Fruit fly (Drosophila melanogaster) whole organism, wandering third instar larva: Measurements from ENCODE around the gene Rcd4.

Source experiments
- Abd-B ChIP-seq: fragments of >200 bp; optimal IDR thresholded peaks from 2 replicates; lab custom pipeline; 2017; ENCODE audit warnings: missing biosample characterization, missing genetic modification characterization
- CG32264 ChIP-seq: fragments of 200-800 bp; sonication (Bioruptor generic); optimal IDR thresholded peaks from 2 replicates; lab custom pipeline; 2016; ENCODE audit warnings: missing biosample characterization, missing genetic modification characterization
- CG9705 ChIP-seq: fragments of 200-800 bp; sonication (Bioruptor generic); optimal IDR thresholded peaks from 2 replicates; lab custom pipeline; 2018; ENCODE audit warnings: missing biosample characterization, mild to moderate bottlenecking, missing genetic modification characterization
- CrebA ChIP-seq: fragments of 200-800 bp; sonication (Bioruptor generic); optimal IDR thresholded peaks from 2 replicates; lab custom pipeline; 2016; ENCODE audit warnings: missing biosample characterization, mild to moderate bottlenecking, missing genetic modification characterization, borderline replicate concordance
- Dfd ChIP-seq: fragments of >200 bp; optimal IDR thresholded peaks from 2 replicates; lab custom pipeline; 2017; ENCODE audit warnings: missing biosample characterization, missing genetic modification characterization
- Dif ChIP-seq: fragments of 200-275, 200-300 bp; sonication (Bioruptor generic); optimal IDR thresholded peaks from 2 replicates; lab custom pipeline; 2018; ENCODE audit warnings: missing biosample characterization, missing genetic modification characterization; ENCODE audit not compliant: partially characterized antibody
- GATAd ChIP-seq: sonication (Bioruptor generic); optimal IDR thresholded peaks from 2 replicates; lab custom pipeline; 2016; ENCODE audit warnings: missing biosample characterization, missing genetic modification characterization
- HLH106 ChIP-seq: fragments of 200-800 bp; optimal IDR thresholded peaks from 3 replicates; lab custom pipeline; 2019; ENCODE audit warnings: missing biosample characterization, mild to moderate bottlenecking, missing genetic modification characterization, moderate library complexity
- Hnf4 ChIP-seq: fragments of 200-800 bp; sonication (Bioruptor generic); optimal IDR thresholded peaks from 2 replicates; lab custom pipeline; 2016; ENCODE audit warnings: missing biosample characterization, mild to moderate bottlenecking, missing genetic modification characterization
- Hr78 ChIP-seq: fragments of >200 bp; optimal IDR thresholded peaks from 2 replicates; lab custom pipeline; 2017; ENCODE audit warnings: missing biosample characterization, missing genetic modification characterization
- Hr83 ChIP-seq: fragments of 200-300 bp; sonication (Bioruptor generic); optimal IDR thresholded peaks from 2 replicates; lab custom pipeline; 2016; ENCODE audit warnings: missing biosample characterization, mild to moderate bottlenecking, missing genetic modification characterization, moderate library complexity; ENCODE audit not compliant: poor library complexity, severe bottlenecking
- Jra ChIP-seq: sonication (Bioruptor generic); optimal IDR thresholded peaks from 2 replicates; lab custom pipeline; 2016; ENCODE audit warnings: missing biosample characterization, missing genetic modification characterization
- Mio ChIP-seq: sonication (Bioruptor generic); optimal IDR thresholded peaks from 2 replicates; lab custom pipeline; 2016; ENCODE audit warnings: missing biosample characterization, missing genetic modification characterization
- Myc ChIP-seq: fragments of >200 bp; optimal IDR thresholded peaks from 2 replicates; lab custom pipeline; 2017
- N ChIP-seq: fragments of >200 bp; optimal IDR thresholded peaks from 2 replicates; lab custom pipeline; 2018; ENCODE audit warnings: missing biosample characterization, missing external identifiers, missing genetic modification characterization
- OdsH ChIP-seq: fragments of 200-800 bp; sonication (Bioruptor generic); optimal IDR thresholded peaks from 2 replicates; lab custom pipeline; 2016; ENCODE audit warnings: missing biosample characterization, mild to moderate bottlenecking, missing genetic modification characterization
- Rel ChIP-seq, 2 experiments: fragments of 200-800 bp; sonication (Bioruptor generic) in 1 of 2; optimal IDR thresholded peaks; 2 replicates in 1 of 2; 3 replicates in 1 of 2; lab custom pipeline; 2016 to 2019; ENCODE audit warnings: mild to moderate bottlenecking in 2 of 2, missing biosample characterization in 2 of 2, missing genetic modification characterization in 2 of 2, moderate library complexity in 1 of 2
- Sp1 ChIP-seq: fragments of 200-800 bp; sonication (Bioruptor generic); optimal IDR thresholded peaks from 3 replicates; lab custom pipeline; 2019; ENCODE audit warnings: missing biosample characterization, mild to moderate bottlenecking, missing genetic modification characterization, moderate library complexity
- Vsx2 ChIP-seq: fragments of 200-300, 225-300 bp; sonication (Bioruptor generic); optimal IDR thresholded peaks from 2 replicates; lab custom pipeline; 2018; ENCODE audit warnings: missing biosample characterization, missing genetic modification characterization; ENCODE audit not compliant: partially characterized antibody
- br ChIP-seq: fragments of 200-800 bp; sonication (Bioruptor generic); optimal IDR thresholded peaks from 2 replicates; lab custom pipeline; 2016; ENCODE audit warnings: missing biosample characterization, missing genetic modification characterization
- brk ChIP-seq: fragments of 200-800 bp; sonication (Bioruptor generic); optimal IDR thresholded peaks from 2 replicates; lab custom pipeline; 2016; ENCODE audit warnings: missing biosample characterization, mild to moderate bottlenecking, missing genetic modification characterization
- dl ChIP-seq, 2 experiments: fragments of 175-275, 200-275 bp in 1 of 2; fragments of 200-275 bp in 1 of 2; sonication (Bioruptor generic); optimal IDR thresholded peaks; lab custom pipeline; 2018; ENCODE audit warnings: mild to moderate bottlenecking in 2 of 2, missing biosample characterization in 2 of 2, missing genetic modification characterization in 2 of 2, moderate library complexity in 2 of 2; ENCODE audit not compliant: partially characterized antibody in 2 of 2, insufficient read depth in 1 of 2
- dmrt93B ChIP-seq: fragments of 200-800 bp; sonication (Bioruptor generic); optimal IDR thresholded peaks from 2 replicates; lab custom pipeline; 2018; ENCODE audit warnings: missing biosample characterization, mild to moderate bottlenecking, missing genetic modification characterization
- dsf ChIP-seq: sonication (Bioruptor generic); optimal IDR thresholded peaks from 2 replicates; lab custom pipeline; 2016; ENCODE audit warnings: missing biosample characterization, missing genetic modification characterization, borderline replicate concordance
- ey ChIP-seq: fragments of 200-800 bp; sonication (Bioruptor generic); optimal IDR thresholded peaks from 2 replicates; lab custom pipeline; 2016; ENCODE audit warnings: missing biosample characterization, missing genetic modification characterization
- foxo ChIP-seq, 2 experiments: fragments of 200-800 bp; sonication (Bioruptor generic); optimal IDR thresholded peaks; 2 replicates in 1 of 2; 3 replicates in 1 of 2; lab custom pipeline; 2016 to 2017; ENCODE audit warnings: missing biosample characterization in 2 of 2, missing genetic modification characterization in 2 of 2
- fru ChIP-seq: fragments of 200-800 bp; sonication (Bioruptor generic); optimal IDR thresholded peaks from 3 replicates; lab custom pipeline; 2016; ENCODE audit warnings: missing biosample characterization, mild to moderate bottlenecking, missing genetic modification characterization
- h ChIP-seq: fragments of 200-800 bp; sonication (Bioruptor generic); optimal IDR thresholded peaks from 3 replicates; lab custom pipeline; 2016; ENCODE audit warnings: missing biosample characterization, mild to moderate bottlenecking, missing genetic modification characterization
- jim ChIP-seq: fragments of 175-275, 200-325 bp; sonication (Bioruptor generic); optimal IDR thresholded peaks from 2 replicates; lab custom pipeline; 2016; ENCODE audit warnings: missing biosample characterization, mild to moderate bottlenecking, missing genetic modification characterization
- lola ChIP-seq: fragments of >200 bp; optimal IDR thresholded peaks from 2 replicates; lab custom pipeline; 2017; ENCODE audit warnings: missing biosample characterization, missing genetic modification characterization
- pan ChIP-seq: fragments of >200 bp; optimal IDR thresholded peaks from 2 replicates; lab custom pipeline; 2017
- psq ChIP-seq: fragments of 200-800 bp; sonication (Bioruptor generic); optimal IDR thresholded peaks from 3 replicates; lab custom pipeline; 2017; ENCODE audit warnings: missing biosample characterization, mild to moderate bottlenecking, missing genetic modification characterization, moderate library complexity
- rgr ChIP-seq: fragments of 200-800 bp; sonication (Bioruptor generic); optimal IDR thresholded peaks from 3 replicates; lab custom pipeline; 2016; ENCODE audit warnings: missing biosample characterization, mild to moderate bottlenecking, missing genetic modification characterization
- sage ChIP-seq: fragments of 200-800 bp; sonication (Bioruptor generic); optimal IDR thresholded peaks from 2 replicates; lab custom pipeline; 2016; ENCODE audit warnings: missing biosample characterization, mild to moderate bottlenecking, missing genetic modification characterization
- sv ChIP-seq: fragments of 200-800 bp; sonication (Bioruptor generic); optimal IDR thresholded peaks from 3 replicates; lab custom pipeline; 2016; ENCODE audit warnings: missing biosample characterization, missing genetic modification characterization
- tai ChIP-seq: sonication (Bioruptor generic); optimal IDR thresholded peaks from 2 replicates; lab custom pipeline; 2016; ENCODE audit warnings: missing biosample characterization, missing genetic modification characterization
- usp ChIP-seq: fragments of >200 bp; optimal IDR thresholded peaks from 2 replicates; lab custom pipeline; 2017; ENCODE audit warnings: missing biosample characterization, missing genetic modification characterization
- woc ChIP-seq: sonication (Bioruptor generic); optimal IDR thresholded peaks from 2 replicates; lab custom pipeline; 2016; ENCODE audit warnings: missing biosample characterization, mild to moderate bottlenecking, missing genetic modification characterization

Gene Rcd4

DNA sequence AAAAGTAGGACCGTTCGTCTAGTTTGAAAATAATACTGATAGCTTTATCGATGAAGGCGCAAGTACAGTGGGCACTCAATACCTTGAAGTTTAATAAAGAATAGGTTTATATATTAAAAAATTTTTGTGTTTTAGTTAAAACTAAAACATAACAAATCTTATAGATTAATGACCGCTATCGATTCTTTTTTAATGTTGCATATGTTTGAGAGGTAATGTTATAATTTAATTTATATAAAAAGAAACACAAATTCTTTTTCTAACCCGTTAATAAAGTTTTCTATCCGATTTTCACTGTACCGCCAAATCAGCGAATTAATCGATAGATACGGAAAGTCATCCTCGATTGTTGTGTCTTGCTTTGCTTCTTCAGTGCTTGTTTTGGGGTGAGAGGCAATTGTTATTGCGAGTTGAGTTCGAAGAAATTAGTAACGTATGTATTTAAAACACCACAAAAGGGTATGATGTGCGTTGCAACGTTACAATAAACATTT lies 1.5 kb downstream of the Rcd4 start, which contains the start of the genes Dad1 and CG13384:
Gene Dad1, minus strand, starts transcription at position 30 of the 494 bp plus-strand sequence.
Gene CG13384, plus strand, starts transcription at position 348 of the 494 bp plus-strand sequence.
- TF ChIP-seq br (GFP tag; lab: Kevin White, UChicago), result peak; percentile 82
- TF ChIP-seq Myc (lab: Kevin White, UChicago), result no peak
- TF ChIP-seq foxo (GFP tag; optimal IDR thresholded peaks at IDR 0.05; lab: Kevin White, UChicago), result peak in 1 of 2 experiments; percentile 95
- TF ChIP-seq GATAd (GFP tag; lab: Kevin White, UChicago), result peak; percentile 65
- TF ChIP-seq woc (GFP tag; lab: Kevin White, UChicago), result peak; percentile 92
- TF ChIP-seq CG32264 (GFP tag; lab: Kevin White, UChicago), result peak; percentile 32
- no peak for TF ChIP-seq Abd-B (GFP tag; lab: Kevin White, UChicago)
- peak; percentile 94 for TF ChIP-seq OdsH
- TF ChIP-seq brk, result peak; percentile 94
- no peak for TF ChIP-seq lola
- TF ChIP-seq dsf, result peak; percentile 82
- TF ChIP-seq Hr83, result peak; percentile 28
- peak; percentile 90 for TF ChIP-seq tai
- TF ChIP-seq Vsx2, result no peak
- TF ChIP-seq fru (GFP tag; lab: Kevin White, UChicago), result peak; percentile 92
- peak; percentile 93 for TF ChIP-seq psq (GFP tag; lab: Kevin White, UChicago)
- peak; percentile 94 for TF ChIP-seq h (GFP tag; lab: Kevin White, UChicago)
- TF ChIP-seq CG9705 (GFP tag; lab: Kevin White, UChicago), result peak; percentile 90
- peak; percentile 93 for TF ChIP-seq rgr (GFP tag; lab: Kevin White, UChicago)
- no peak for TF ChIP-seq pan (lab: Kevin White, UChicago)
- no peak for TF ChIP-seq Dif (GFP tag; lab: Kevin White, UChicago)
- peak; percentile 84 for TF ChIP-seq Jra (GFP tag; lab: Kevin White, UChicago)
- peak; percentile 83 for TF ChIP-seq sage (GFP tag; lab: Kevin White, UChicago)
- TF ChIP-seq N (GFP tag; lab: Kevin White, UChicago), result no peak
- peak; percentile 42 for TF ChIP-seq Mio
- TF ChIP-seq Hnf4 (GFP tag; lab: Kevin White, UChicago), result peak; percentile 85
- TF ChIP-seq Dfd, result no peak
- peak; percentile 88 for TF ChIP-seq sv
- TF ChIP-seq Rel (GFP tag; optimal IDR thresholded peaks at IDR 0.05; lab: Kevin White, UChicago), result peak; percentile 70
- TF ChIP-seq Rel (tag; optimal IDR thresholded peaks at IDR 0.05; lab: Kevin White, UChicago), result peak; percentile 85
- no peak for TF ChIP-seq Hr78 (GFP tag; lab: Kevin White, UChicago)
- peak; percentile 82 for TF ChIP-seq ey (GFP tag; lab: Kevin White, UChicago)
- TF ChIP-seq CrebA, result no peak
- TF ChIP-seq dmrt93B (GFP tag; lab: Kevin White, UChicago), result peak; percentile 90
- TF ChIP-seq HLH106 (tag; lab: Kevin White, UChicago), result peak; percentile 97
- no peak for TF ChIP-seq jim (GFP tag; lab: Kevin White, UChicago)
- TF ChIP-seq Sp1, result peak; percentile 96
- TF ChIP-seq dl (GFP tag; optimal IDR thresholded peaks at IDR 0.05; lab: Kevin White, UChicago; ENCODE audit: insufficient read depth in 1 of 2, partially characterized antibody in 2 of 2), result no peak
- no peak for TF ChIP-seq usp

DNA sequence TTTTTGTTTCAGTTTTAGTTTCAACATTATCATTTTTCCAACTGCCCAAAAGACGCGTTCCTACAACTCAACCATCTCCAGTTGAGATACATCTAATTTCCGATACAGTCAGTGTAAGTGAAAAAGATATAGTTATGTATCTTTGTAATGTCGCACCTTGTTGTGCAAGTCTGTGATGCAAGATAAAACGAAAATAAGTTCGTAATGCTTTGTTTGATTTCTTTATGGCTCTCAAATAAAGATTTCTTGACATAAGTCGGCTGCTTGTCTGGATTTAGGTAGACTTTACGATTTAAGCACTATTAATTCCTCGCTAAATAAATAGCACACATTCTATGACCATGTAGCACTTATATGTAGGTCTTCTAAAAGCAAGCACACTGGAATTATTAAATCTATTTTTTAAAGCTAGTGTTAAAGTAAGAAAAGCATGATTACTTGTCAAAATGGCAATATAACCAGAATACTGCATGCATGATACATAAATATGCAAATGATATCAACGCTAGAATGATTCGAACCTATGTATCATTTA lies 2.4 kb downstream of the Rcd4 start:
- TF ChIP-seq sv (no peak), Mio (no peak), br (GFP tag; lab: Kevin White, UChicago) (no peak), psq (GFP tag; lab: Kevin White, UChicago) (no peak), CrebA (no peak), pan (lab: Kevin White, UChicago) (no peak), Myc (lab: Kevin White, UChicago) (no peak), rgr (GFP tag; lab: Kevin White, UChicago) (no peak), lola (no peak), tai (no peak), sage (GFP tag; lab: Kevin White, UChicago) (no peak), OdsH (no peak), dl (GFP tag; optimal IDR thresholded peaks at IDR 0.05; lab: Kevin White, UChicago; ENCODE audit: insufficient read depth in 1 of 2, partially characterized antibody in 2 of 2) (no peak), Abd-B (GFP tag; lab: Kevin White, UChicago) (no peak)
